Worm (Caenorhabditis elegans): ENCODE data around the gene Y13C8A.1.

The Y13C8A.1 gene

ce11 chrX:16928087-16928486 lies 44.6 kb downstream of the Y13C8A.1 start (continued):
- TF ChIP-seq zag-1 (tag; optimal IDR thresholded peaks at IDR 0.05): no peak
- no peak for TF ChIP-seq mab-9 (GFP tag; IDR thresholded peaks at IDR 0.05)
- peak in 1 of 2 experiments; percentile 18 for TF ChIP-seq mdl-1 (tag; optimal IDR thresholded peaks at IDR 0.05)
- TF ChIP-seq nhr-85 (tag): peak; percentile 34
- peak; percentile 61 for TF ChIP-seq nhr-47 (tag; optimal IDR thresholded peaks at IDR 0.05)
- no peak for TF ChIP-seq nhr-76 (tag; optimal IDR thresholded peaks at IDR 0.05)
- peak; percentile 60 for TF ChIP-seq mep-1 (tag; optimal IDR thresholded peaks at IDR 0.05)
- no peak for TF ChIP-seq ces-1 (GFP tag; optimal IDR thresholded peaks at IDR 0.05)
- peak; percentile 16 for TF ChIP-seq skn-1 (tag; optimal IDR thresholded peaks at IDR 0.05)
- peak; percentile 54 for TF ChIP-seq dsc-1 (tag; optimal IDR thresholded peaks at IDR 0.05)
- TF ChIP-seq fkh-8 (tag; optimal IDR thresholded peaks at IDR 0.05): peak; percentile 64
- no peak for TF ChIP-seq fkh-4 (tag; optimal IDR thresholded peaks at IDR 0.05; ENCODE audit: borderline replicate concordance)
- TF ChIP-seq ztf-4 (tag; optimal IDR thresholded peaks at IDR 0.05): no peak
- TF ChIP-seq sup-37 (GFP tag; optimal IDR thresholded peaks at IDR 0.05): no peak
- TF ChIP-seq zip-4 (GFP tag; optimal IDR thresholded peaks at IDR 0.05): no peak
- peak; percentile 41 for TF ChIP-seq nhr-19 (GFP tag; conservative IDR thresholded peaks at IDR 0.05)
- TF ChIP-seq ceh-88 (GFP tag; IDR thresholded peaks at IDR 0.05): no peak
- TF ChIP-seq hpl-2 (GFP tag; optimal IDR thresholded peaks at IDR 0.05): no peak
- peak; percentile 49 for TF ChIP-seq egl-13 (tag; optimal IDR thresholded peaks at IDR 0.05)
- peak; percentile 20 for TF ChIP-seq unc-86 (tag; optimal IDR thresholded peaks at IDR 0.05)
- TF ChIP-seq C04F5.9 (tag; optimal IDR thresholded peaks at IDR 0.05): no peak
- TF ChIP-seq rnt-1 (tag; optimal IDR thresholded peaks at IDR 0.05): peak; percentile 44
- no peak for TF ChIP-seq nhr-12 (tag; optimal IDR thresholded peaks at IDR 0.05)
- TF ChIP-seq grh-1 (GFP tag; IDR thresholded peaks at IDR 0.05): no peak
- TF ChIP-seq sptf-1 (tag; optimal IDR thresholded peaks at IDR 0.05): no peak
- TF ChIP-seq nhr-71 (tag; optimal IDR thresholded peaks at IDR 0.05): peak; percentile 53
- peak; percentile 29 for TF ChIP-seq fkh-10 (GFP tag; optimal IDR thresholded peaks at IDR 0.05)
- no peak for TF ChIP-seq vab-15 (tag; optimal IDR thresholded peaks at IDR 0.05)

ce11 chrX:16929560-16930332 lies 46.2 kb downstream of the Y13C8A.1 start:
- TF ChIP-seq vab-15 (tag; optimal IDR thresholded peaks at IDR 0.05): peak; percentile 87
- TF ChIP-seq mef-2 (tag; optimal IDR thresholded peaks at IDR 0.05): peak; percentile 95
- peak; percentile 74 for TF ChIP-seq aha-1 (tag; optimal IDR thresholded peaks at IDR 0.05)
- peak; percentile 79 for TF ChIP-seq lin-39 (tag; optimal IDR thresholded peaks at IDR 0.05)
- peak; percentile 84 for TF ChIP-seq rnt-1 (tag; optimal IDR thresholded peaks at IDR 0.05)
- peak; percentile 96 for TF ChIP-seq nhr-19 (GFP tag; conservative IDR thresholded peaks at IDR 0.05)
- peak in 1 of 2 experiments; percentile 88 for TF ChIP-seq ztf-11 (tag; optimal IDR thresholded peaks at IDR 0.05)
- peak; percentile 85 for TF ChIP-seq mab-9 (GFP tag; IDR thresholded peaks at IDR 0.05)
- TF ChIP-seq zip-4 (GFP tag; optimal IDR thresholded peaks at IDR 0.05): peak; percentile 97
- TF ChIP-seq ces-1 (GFP tag; optimal IDR thresholded peaks at IDR 0.05): no peak
- TF ChIP-seq pqm-1 (tag; optimal IDR thresholded peaks at IDR 0.05): peak; percentile 50
- TF ChIP-seq efl-1 (optimal IDR thresholded peaks at IDR 0.05): peak; percentile 84 to 92
- peak; percentile 60 to 96 for TF ChIP-seq efl-1 (GFP tag; optimal IDR thresholded peaks at IDR 0.05 in 1 of 2)
- peak; percentile 99 for TF ChIP-seq tbx-2 (tag; optimal IDR thresholded peaks at IDR 0.05)
- TF ChIP-seq fkh-8 (tag; optimal IDR thresholded peaks at IDR 0.05): peak; percentile 100
- peak; percentile 99 for TF ChIP-seq snu-23 (GFP tag; optimal IDR thresholded peaks at IDR 0.05)
- TF ChIP-seq sox-4 (tag; optimal IDR thresholded peaks at IDR 0.05): peak; percentile 90
- peak; percentile 97 for TF ChIP-seq pax-3 (tag; optimal IDR thresholded peaks at IDR 0.05)
- TF ChIP-seq ets-5 (GFP tag; IDR thresholded peaks at IDR 0.05): no peak
- peak; percentile 99 for TF ChIP-seq nhr-47 (tag; optimal IDR thresholded peaks at IDR 0.05)
- peak; percentile 94 for TF ChIP-seq irx-1 (tag; optimal IDR thresholded peaks at IDR 0.05)
- TF ChIP-seq hlh-4 (tag; optimal IDR thresholded peaks at IDR 0.05): no peak
- TF ChIP-seq nhr-77 (tag; optimal IDR thresholded peaks at IDR 0.05): peak; percentile 99
- no peak for TF ChIP-seq hlh-17 (GFP tag; optimal IDR thresholded peaks at IDR 0.05; ENCODE audit: borderline replicate concordance)
- peak; percentile 84 for TF ChIP-seq C04F5.9 (tag; optimal IDR thresholded peaks at IDR 0.05)
- TF ChIP-seq nhr-20 (tag; optimal IDR thresholded peaks at IDR 0.05): peak; percentile 99
- TF ChIP-seq alr-1 (tag; optimal IDR thresholded peaks at IDR 0.05; ENCODE audit: borderline replicate concordance): no peak
- peak; percentile 89 for TF ChIP-seq nhr-76 (tag; optimal IDR thresholded peaks at IDR 0.05)
- no peak for TF ChIP-seq efl-3 (GFP tag; optimal IDR thresholded peaks at IDR 0.05)
- TF ChIP-seq zag-1 (tag; optimal IDR thresholded peaks at IDR 0.05): peak; percentile 91
- peak; percentile 99 for TF ChIP-seq nhr-85 (tag)
- peak; percentile 86 for TF ChIP-seq lir-3 (tag; optimal IDR thresholded peaks at IDR 0.05; ENCODE audit: poor library complexity)
- TF ChIP-seq dpl-1 (GFP tag; optimal IDR thresholded peaks at IDR 0.05): peak; percentile 55 to 72 (median 68)
- TF ChIP-seq fkh-10 (GFP tag; optimal IDR thresholded peaks at IDR 0.05): peak; percentile 97
